Worm (Caenorhabditis elegans): ENCODE measurements around the gene C37C3.1.

DNA sequence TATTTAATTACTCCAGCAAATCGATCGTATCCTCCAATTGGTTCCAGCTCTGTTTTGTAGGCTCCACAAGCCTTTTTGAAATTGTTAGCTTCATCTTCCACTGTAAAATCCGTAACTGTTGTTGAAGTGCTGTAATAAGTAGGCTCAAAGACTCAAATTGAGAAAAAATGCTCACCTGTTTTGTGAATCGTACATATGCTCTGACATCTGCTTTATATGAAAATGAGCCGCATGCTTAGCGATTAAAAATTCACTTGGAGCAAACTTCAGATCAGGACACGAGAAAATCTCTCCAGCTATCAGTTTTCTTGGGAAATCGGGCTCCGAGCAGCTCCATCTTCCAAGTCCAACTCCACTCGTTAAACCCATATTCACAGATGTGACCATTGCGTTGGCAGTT is 49.3 kb upstream of the C37C3.1 start:
- TF ChIP-seq unc-62 (GFP tag; optimal IDR thresholded peaks at IDR 0.05) = no peak
- TF ChIP-seq ceh-79 (tag; optimal IDR thresholded peaks at IDR 0.05) = no peak
- TF ChIP-seq snpc-1.1 (tag; optimal IDR thresholded peaks at IDR 0.05; ENCODE audit: insufficient read depth) = no peak
- TF ChIP-seq zfh-2 (GFP tag; conservative IDR thresholded peaks at IDR 0.05) = no peak
- no peak for TF ChIP-seq madf-8 (GFP tag; conservative IDR thresholded peaks at IDR 0.05)
- no peak for TF ChIP-seq die-1 (tag; optimal IDR thresholded peaks at IDR 0.05)
- no peak for TF ChIP-seq gei-17 (GFP tag; optimal IDR thresholded peaks at IDR 0.05)
